Worm (Caenorhabditis elegans) whole organism, late embryonic: ENCODE results near the gene emb-8.

ENCODE experiments used
- C38D4.7 ChIP-seq: fragments of 200-800 bp; sonication (Bioruptor generic); optimal IDR thresholded peaks from 2 replicates; lab custom pipeline; 2018; ENCODE audit warnings: mild to moderate bottlenecking, missing genetic modification characterization, moderate library complexity, missing compliant biosample characterization
- F13H6.1 ChIP-seq: sonication (generic microtip); optimal IDR thresholded peaks from 2 replicates; lab custom pipeline; 2016; ENCODE audit warnings: missing genetic modification characterization, missing compliant biosample characterization
- K02D7.2 ChIP-seq: sonication (generic microtip); optimal IDR thresholded peaks from 2 replicates; lab custom pipeline; 2017; ENCODE audit warnings: mild to moderate bottlenecking, missing genetic modification characterization, missing compliant biosample characterization
- T23F11.4 ChIP-seq: fragments of 200-800 bp; sonication (Bioruptor generic); optimal IDR thresholded peaks from 2 replicates; lab custom pipeline; 2018; ENCODE audit warnings: mild to moderate bottlenecking, missing genetic modification characterization, missing compliant biosample characterization
- ahr-1 ChIP-seq: sonication (generic microtip); optimal IDR thresholded peaks from 2 replicates; lab custom pipeline; 2016; ENCODE audit warnings: missing genetic modification characterization, missing compliant biosample characterization
- ama-1 ChIP-seq: fragments of 150-350 bp; optimal IDR thresholded peaks from 2 replicates; lab custom pipeline; 2014
- ceh-14 ChIP-seq: sonication (generic microtip); optimal IDR thresholded peaks from 2 replicates; lab custom pipeline; 2016; ENCODE audit warnings: missing genotype, missing genetic modification characterization, missing compliant biosample characterization
- ceh-18 ChIP-seq: sonication (generic microtip); optimal IDR thresholded peaks from 2 replicates; lab custom pipeline; 2016; ENCODE audit warnings: missing genetic modification characterization, missing compliant biosample characterization
- ceh-19 ChIP-seq: fragments of 200-800 bp; sonication (Bioruptor generic); optimal IDR thresholded peaks from 2 replicates; lab custom pipeline; 2018; ENCODE audit warnings: mild to moderate bottlenecking, missing genetic modification characterization, missing compliant biosample characterization
- ceh-30 ChIP-seq: fragments of 150-350 bp; optimal IDR thresholded peaks from 2 replicates; lab custom pipeline; 2014; ENCODE audit warnings: missing biosample characterization, missing genetic modification characterization
- ceh-31 ChIP-seq: sonication (generic microtip); optimal IDR thresholded peaks from 2 replicates; lab custom pipeline; 2016; ENCODE audit warnings: missing genetic modification characterization, missing compliant biosample characterization
- ceh-34 ChIP-seq: sonication (generic microtip); optimal IDR thresholded peaks from 2 replicates; lab custom pipeline; 2016; ENCODE audit warnings: mild to moderate bottlenecking, missing genetic modification characterization, missing compliant biosample characterization
- ceh-6 ChIP-seq: fragments of 200-800 bp; sonication (Bioruptor generic); optimal IDR thresholded peaks from 2 replicates; lab custom pipeline; 2018; ENCODE audit warnings: mild to moderate bottlenecking, missing genetic modification characterization, missing compliant biosample characterization
- ceh-9 ChIP-seq: sonication (generic microtip); optimal IDR thresholded peaks from 2 replicates; lab custom pipeline; 2016; ENCODE audit warnings: mild to moderate bottlenecking, missing genetic modification characterization, inconsistent platforms, missing compliant biosample characterization
- che-1 ChIP-seq: sonication (generic microtip); optimal IDR thresholded peaks from 2 replicates; lab custom pipeline; 2016; ENCODE audit warnings: mild to moderate bottlenecking, missing genetic modification characterization, missing compliant biosample characterization
- dmd-4 ChIP-seq: sonication (generic microtip); optimal IDR thresholded peaks from 2 replicates; lab custom pipeline; 2016; ENCODE audit warnings: borderline replicate concordance, missing genetic modification characterization, missing compliant biosample characterization
- elt-2 ChIP-seq: sonication (generic microtip); optimal IDR thresholded peaks from 2 replicates; lab custom pipeline; 2016; ENCODE audit warnings: missing genetic modification reagents, missing genetic modification characterization, missing compliant biosample characterization
- ets-4 ChIP-seq: sonication (generic microtip); optimal IDR thresholded peaks from 2 replicates; lab custom pipeline; 2016; ENCODE audit warnings: missing genetic modification characterization, missing compliant biosample characterization
- fax-1 ChIP-seq: sonication (generic microtip); optimal IDR thresholded peaks from 2 replicates; lab custom pipeline; 2016; ENCODE audit warnings: missing genotype, missing genetic modification characterization, missing compliant biosample characterization
- fkh-10 ChIP-seq: fragments of 150-350 bp; optimal IDR thresholded peaks from 2 replicates; lab custom pipeline; 2014; ENCODE audit warnings: missing biosample characterization, missing genetic modification reagents, missing genetic modification characterization
- fkh-6 ChIP-seq: sonication (generic microtip); optimal IDR thresholded peaks from 2 replicates; lab custom pipeline; 2016; ENCODE audit warnings: missing genetic modification characterization, missing compliant biosample characterization
- gmeb-2 ChIP-seq: sonication (generic microtip); optimal IDR thresholded peaks from 2 replicates; lab custom pipeline; 2016; ENCODE audit warnings: missing genetic modification characterization, inconsistent platforms, missing compliant biosample characterization
- lin-11 ChIP-seq: fragments of 200-800 bp; sonication (Bioruptor generic); optimal IDR thresholded peaks from 2 replicates; lab custom pipeline; 2018; ENCODE audit warnings: mild to moderate bottlenecking, missing genetic modification characterization, missing compliant biosample characterization
- mec-3 ChIP-seq: sonication (generic microtip); optimal IDR thresholded peaks from 2 replicates; lab custom pipeline; 2016; ENCODE audit warnings: borderline replicate concordance, missing genetic modification characterization, missing compliant biosample characterization
- nfya-1 ChIP-seq: sonication (generic microtip); optimal IDR thresholded peaks from 2 replicates; lab custom pipeline; 2017; ENCODE audit warnings: missing genetic modification characterization, mild to moderate bottlenecking, missing compliant biosample characterization, antibody characterized with exemption, moderate library complexity
- odd-2 ChIP-seq: sonication (generic microtip); optimal IDR thresholded peaks from 2 replicates; lab custom pipeline; 2017; ENCODE audit warnings: antibody characterized with exemption, mild to moderate bottlenecking, missing genetic modification characterization, missing compliant biosample characterization
- pag-3 ChIP-seq: sonication (generic microtip); optimal IDR thresholded peaks from 2 replicates; lab custom pipeline; 2016; ENCODE audit warnings: missing compliant biosample characterization, missing genetic modification characterization, borderline replicate concordance
- pat-9 ChIP-seq: fragments of 200-800 bp; sonication (Bioruptor generic); optimal IDR thresholded peaks from 2 replicates; lab custom pipeline; 2018; ENCODE audit warnings: mild to moderate bottlenecking, missing genetic modification characterization, moderate library complexity, missing compliant biosample characterization
- pax-1 ChIP-seq: fragments of 150-350 bp; optimal IDR thresholded peaks from 2 replicates; lab custom pipeline; 2014; ENCODE audit warnings: missing biosample characterization, missing genetic modification characterization
- pha-2 ChIP-seq: sonication (generic microtip); optimal IDR thresholded peaks from 2 replicates; lab custom pipeline; 2017; ENCODE audit warnings: mild to moderate bottlenecking, missing genetic modification characterization, missing compliant biosample characterization
- sox-2 ChIP-seq: fragments of 200-800 bp; sonication (Bioruptor generic); IDR thresholded peaks from 2 replicates; pipeline ENCODE4 v1.3.6; 2022; ENCODE audit warnings: missing genetic modification reagents, missing genetic modification characterization, missing compliant biosample characterization
- syd-9 ChIP-seq: sonication (generic microtip); optimal IDR thresholded peaks from 2 replicates; lab custom pipeline; 2016; ENCODE audit warnings: mild to moderate bottlenecking, missing genetic modification characterization, moderate library complexity, missing compliant biosample characterization
- tbx-7 ChIP-seq: sonication (generic microtip); optimal IDR thresholded peaks from 2 replicates; lab custom pipeline; 2016; ENCODE audit warnings: missing genotype, missing genetic modification characterization, missing compliant biosample characterization
- unc-42 ChIP-seq: sonication (generic microtip); optimal IDR thresholded peaks from 2 replicates; lab custom pipeline; 2016; ENCODE audit warnings: missing genotype, missing genetic modification characterization, missing compliant biosample characterization
- unc-55 ChIP-seq: sonication (generic microtip); optimal IDR thresholded peaks from 2 replicates; lab custom pipeline; 2017; ENCODE audit warnings: missing biosample characterization, missing genetic modification reagents, missing genetic modification characterization

Gene emb-8

ce11 chrIII:5210269-5210668, 10.8 kb upstream of the emb-8 start:
- TF ChIP-seq T23F11.4 (GFP tag; lab: Kevin White, UChicago) (no peak), F13H6.1 (tag; lab: Kevin White, UChicago) (no peak), unc-55 (GFP tag; lab: Kevin White, UChicago) (peak; percentile 12), ceh-14 (tag; lab: Kevin White, UChicago) (no peak)
- TF ChIP-seq, all 69 proteins: peak for 1

- TF ChIP-seq fkh-10 (GFP tag; lab: Kevin White, UChicago): no peak
- no peak for TF ChIP-seq nfya-1 (tag; lab: Kevin White, UChicago)
- TF ChIP-seq fax-1 (tag; lab: Kevin White, UChicago): no peak
- no peak for TF ChIP-seq ceh-34 (tag; lab: Kevin White, UChicago)
- TF ChIP-seq ceh-19 (GFP tag; lab: Kevin White, UChicago): no peak
- no peak for TF ChIP-seq tbx-7
- no peak for TF ChIP-seq che-1 (tag; lab: Kevin White, UChicago)
- TF ChIP-seq gmeb-2 (tag; lab: Kevin White, UChicago): no peak
- TF ChIP-seq K02D7.2 (tag; lab: Kevin White, UChicago): no peak
- no peak for TF ChIP-seq ama-1
- no peak for TF ChIP-seq fkh-6 (tag; lab: Kevin White, UChicago)
- no peak for TF ChIP-seq unc-42 (tag; lab: Kevin White, UChicago)
- TF ChIP-seq ahr-1 (tag; lab: Kevin White, UChicago): no peak
- TF ChIP-seq ceh-6 (GFP tag; lab: Kevin White, UChicago): no peak
- no peak for TF ChIP-seq syd-9 (tag; lab: Kevin White, UChicago)
Observed at ce11 chrIII:5208992-5209391, 9.5 kb upstream of the emb-8 start, which contains the start of gene syx-16. Gene syx-16, minus strand, starts transcription at chrIII:5209109.

ce11 chrIII:5206861-5207414, 7.5 kb upstream of the emb-8 start, which contains the start of gene morc-1:
Gene morc-1, minus strand, starts transcription at chrIII:5206911.
- no peak for TF ChIP-seq ceh-9 (tag; lab: Kevin White, UChicago)
- TF ChIP-seq C38D4.7: peak; percentile 7

- no peak for TF ChIP-seq pag-3 (tag; lab: Kevin White, UChicago)
- no peak for TF ChIP-seq lin-11
- no peak for TF ChIP-seq pha-2 (tag; lab: Kevin White, UChicago)
- no peak for TF ChIP-seq dmd-4 (tag; lab: Kevin White, UChicago)
- TF ChIP-seq fkh-6 (tag; lab: Kevin White, UChicago): no peak
- TF ChIP-seq mec-3 (tag; lab: Kevin White, UChicago): no peak
- no peak for TF ChIP-seq sox-2 (GFP tag; lab: Robert Waterston, UW)
- TF ChIP-seq ceh-30: no peak
- no peak for TF ChIP-seq ceh-18 (tag; lab: Kevin White, UChicago)
- no peak for TF ChIP-seq ceh-31 (tag; lab: Kevin White, UChicago)
- TF ChIP-seq nfya-1 (tag; lab: Kevin White, UChicago): no peak
- no peak for TF ChIP-seq ceh-34 (tag; lab: Kevin White, UChicago)
- no peak for TF ChIP-seq odd-2 (tag; lab: Kevin White, UChicago)
- no peak for TF ChIP-seq F13H6.1 (tag; lab: Kevin White, UChicago)
- TF ChIP-seq pax-1 (tag; lab: Kevin White, UChicago): no peak
Observed at ce11 chrIII:5203310-5203709, 3.8 kb upstream of the emb-8 start.

ce11 chrIII:5202641-5203040, 3.2 kb upstream of the emb-8 start:
- TF ChIP-seq pat-9: no peak
- TF ChIP-seq ceh-18 (tag; lab: Kevin White, UChicago): peak; percentile 20
- TF ChIP-seq elt-2 (tag; lab: Kevin White, UChicago): peak; percentile 5
- TF ChIP-seq ets-4 (tag; lab: Kevin White, UChicago): peak; percentile 34
- TF ChIP-seq nfya-1 (tag; lab: Kevin White, UChicago): peak; percentile 66
